Worm (Caenorhabditis elegans) whole organism, midembryonic: Measurements from ENCODE around the gene Y59A8B.12.

Experiments used
- T22C8.4 ChIP-seq: fragments of 200-800 bp; sonication (Bioruptor generic); IDR thresholded peaks from 2 replicates; pipeline ENCODE4 v1.3.6; 2022; ENCODE audit warnings: missing genetic modification characterization, missing compliant biosample characterization
- cog-1 ChIP-seq: sonication (generic microtip); optimal IDR thresholded peaks from 2 replicates; lab custom pipeline; 2016; ENCODE audit warnings: missing genetic modification characterization, missing compliant biosample characterization
- flt-1 ChIP-seq: fragments of 200-800 bp; sonication (Bioruptor generic); IDR thresholded peaks from 2 replicates; pipeline ENCODE4 v1.3.6; 2022; ENCODE audit warnings: missing genetic modification characterization, missing compliant biosample characterization
- klf-2 ChIP-seq: fragments of 200-800 bp; sonication (Bioruptor generic); conservative IDR thresholded peaks from 2 replicates; pipeline ENCODE4 v1.3.6; 2022; ENCODE audit warnings: missing genetic modification reagents, missing genetic modification characterization, missing compliant biosample characterization
- med-1 ChIP-seq: sonication (generic microtip); optimal IDR thresholded peaks from 2 replicates; lab custom pipeline; 2017; ENCODE audit warnings: missing genetic modification characterization, mild to moderate bottlenecking, missing compliant biosample characterization, antibody characterized with exemption, missing genetic modification reagents; ENCODE audit not compliant: insufficient read depth
- ref-1 ChIP-seq: fragments of 200-800 bp; sonication (Bioruptor generic); conservative IDR thresholded peaks from 2 replicates; pipeline ENCODE4 v1.3.6; 2022; ENCODE audit warnings: missing genetic modification reagents, missing genetic modification characterization, missing compliant biosample characterization
- tab-1 ChIP-seq: fragments of 200-800 bp; sonication (Bioruptor generic); IDR thresholded peaks from 2 replicates; pipeline ENCODE4 v1.3.6; 2022; ENCODE audit warnings: missing genetic modification characterization, missing compliant biosample characterization
- ztf-23 ChIP-seq: fragments of 200-800 bp; sonication (Bioruptor generic); IDR thresholded peaks from 2 replicates; pipeline ENCODE4 v1.3.6; 2022; ENCODE audit warnings: missing genetic modification reagents, missing genetic modification characterization, missing compliant biosample characterization
- ztf-29 ChIP-seq: fragments of 200-800 bp; sonication (Bioruptor generic); IDR thresholded peaks from 2 replicates; pipeline ENCODE4 v1.3.6; 2022; ENCODE audit warnings: missing genetic modification reagents, missing genetic modification characterization, missing compliant biosample characterization

The Y59A8B.12 gene

DNA sequence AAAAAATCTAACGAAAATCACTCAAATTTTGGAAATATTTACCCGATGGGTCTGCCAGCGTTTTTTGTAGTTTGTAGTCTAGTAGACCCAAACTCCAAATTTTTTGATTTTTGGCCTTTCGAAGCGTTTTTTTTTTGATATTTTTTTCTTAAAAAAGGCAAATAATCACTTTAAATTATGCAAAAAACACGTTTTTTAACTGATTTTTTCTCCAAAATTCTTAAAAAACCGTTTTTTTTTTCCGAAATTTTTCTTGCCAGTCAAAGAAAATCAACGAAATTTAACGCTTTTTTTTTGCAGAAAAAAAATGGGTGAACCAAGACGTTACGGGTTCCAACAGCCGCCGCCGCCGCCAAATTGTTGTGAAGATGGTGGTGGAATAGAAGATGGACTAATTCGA is 21.9 kb upstream of the Y59A8B.12 start, which contains the start of gene Y37H2A.1:
TSS of gene Y37H2A.1 (plus strand) at position 301 of the 400 bp plus-strand sequence.
- no peak for TF ChIP-seq med-1 (GFP tag; lab: Kevin White, UChicago)
- no peak for TF ChIP-seq cog-1 (tag; lab: Kevin White, UChicago)
- TF ChIP-seq T22C8.4 (GFP tag; lab: Robert Waterston, UW) = no peak
- no peak for TF ChIP-seq ref-1 (GFP tag; lab: Robert Waterston, UW)
- no peak for TF ChIP-seq tab-1 (GFP tag; lab: Robert Waterston, UW)

DNA sequence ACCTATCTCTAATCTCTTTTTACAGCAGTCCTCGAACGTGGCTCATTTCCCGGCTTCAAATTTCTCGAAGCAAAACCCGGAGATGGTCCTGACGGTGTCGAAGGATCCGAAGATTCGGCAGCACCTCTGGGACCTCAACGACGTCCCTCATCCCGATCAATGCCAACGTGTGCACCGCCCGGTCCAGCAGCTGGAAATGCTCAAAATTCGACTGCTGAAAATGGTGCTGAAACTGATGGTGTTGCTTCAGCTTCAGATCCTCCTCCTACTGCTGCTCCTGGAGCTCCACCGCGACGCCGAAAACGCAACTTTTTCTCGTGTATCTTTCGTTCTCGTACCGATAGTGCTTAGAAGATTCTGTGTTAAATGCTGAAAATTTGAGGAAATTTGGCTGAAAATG is 20.0 kb upstream of the Y59A8B.12 start:
- TF ChIP-seq ztf-23 (GFP tag; lab: Robert Waterston, UW) (no peak), tab-1 (GFP tag; lab: Robert Waterston, UW) (no peak), flt-1 (GFP tag; lab: Robert Waterston, UW) (no peak), ref-1 (GFP tag; lab: Robert Waterston, UW) (no peak), ztf-29 (no peak), T22C8.4 (GFP tag; lab: Robert Waterston, UW) (no peak), klf-2 (no peak), med-1 (GFP tag; lab: Kevin White, UChicago) (no peak), cog-1 (tag; lab: Kevin White, UChicago) (no peak)

DNA sequence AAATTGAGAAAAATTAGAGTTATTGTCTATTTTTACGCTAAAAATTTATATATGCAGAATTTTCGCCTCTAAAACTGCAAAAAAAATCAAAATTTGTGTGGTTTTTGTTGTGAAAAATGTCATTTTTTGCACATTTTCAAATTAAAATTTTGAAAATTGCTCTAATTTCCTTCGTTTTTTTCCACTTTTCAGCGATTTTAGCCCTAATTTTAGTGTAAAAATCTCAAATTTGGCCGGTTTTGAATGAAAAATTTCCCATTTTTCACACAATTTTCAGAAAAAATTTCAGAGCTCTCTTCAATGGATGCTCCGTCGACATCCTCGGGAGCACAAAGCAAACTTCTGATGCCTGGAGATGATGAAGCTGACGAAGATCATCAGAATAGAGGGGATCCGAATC is 12.4 kb upstream of the Y59A8B.12 start, which contains the start of gene par-4:
TSS of gene par-4 (plus strand) at position 301 of the 400 bp plus-strand sequence.
- TF ChIP-seq cog-1 (tag; lab: Kevin White, UChicago) (no peak), T22C8.4 (GFP tag; lab: Robert Waterston, UW) (no peak), ztf-29 (no peak), klf-2 (no peak), flt-1 (GFP tag; lab: Robert Waterston, UW) (no peak), ztf-23 (GFP tag; lab: Robert Waterston, UW) (no peak), ref-1 (GFP tag; lab: Robert Waterston, UW) (no peak), med-1 (GFP tag; lab: Kevin White, UChicago) (no peak), tab-1 (GFP tag; lab: Robert Waterston, UW) (no peak)

DNA sequence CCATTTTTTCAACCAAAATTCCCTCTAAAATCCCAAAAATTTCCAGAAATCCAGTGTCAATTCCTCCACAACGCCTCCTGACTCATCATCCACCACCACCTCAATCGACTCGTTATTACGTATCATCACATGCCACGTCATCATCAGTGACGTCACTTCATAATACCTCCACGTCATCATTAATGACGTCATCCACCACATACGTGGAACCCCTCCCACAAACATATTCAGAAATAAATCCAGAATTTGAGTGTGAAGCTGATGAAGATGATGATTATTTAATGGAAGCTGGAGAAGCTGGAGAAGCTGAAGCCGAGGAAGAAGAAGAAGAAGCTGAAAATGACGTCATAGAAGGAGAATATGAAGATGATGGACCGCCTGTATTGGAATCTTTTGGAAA is 7.9 kb upstream of the Y59A8B.12 start:
- TF ChIP-seq tab-1 (GFP tag; lab: Robert Waterston, UW) (no peak), ztf-23 (GFP tag; lab: Robert Waterston, UW) (no peak)

DNA sequence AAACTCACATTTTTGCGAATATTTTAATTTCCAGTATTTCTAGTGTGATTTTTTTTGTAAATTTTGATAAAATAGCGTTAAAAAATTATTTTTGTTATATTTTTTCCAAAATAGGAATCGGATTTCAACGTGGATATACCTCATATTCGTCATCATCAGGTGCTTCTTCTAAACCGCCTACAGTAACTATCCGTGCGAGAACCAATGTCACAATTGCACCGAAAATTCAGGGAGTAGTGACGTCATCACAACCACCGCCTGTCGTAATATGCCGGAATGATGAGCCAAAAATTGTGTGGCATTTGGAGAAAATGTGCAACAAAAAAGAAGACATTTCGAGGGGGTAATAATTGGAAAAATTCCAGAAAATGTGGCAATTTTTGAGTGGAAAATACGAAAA is 5.2 kb upstream of the Y59A8B.12 start:
- TF ChIP-seq tab-1 (GFP tag; lab: Robert Waterston, UW) = no peak
- TF ChIP-seq ref-1 (GFP tag; lab: Robert Waterston, UW) = no peak
- no peak for TF ChIP-seq med-1 (GFP tag; lab: Kevin White, UChicago)
- TF ChIP-seq klf-2 = no peak
- TF ChIP-seq cog-1 (tag; lab: Kevin White, UChicago) = no peak
- TF ChIP-seq ztf-23 (GFP tag; lab: Robert Waterston, UW) = no peak
- TF ChIP-seq ztf-29 = no peak
- no peak for TF ChIP-seq T22C8.4 (GFP tag; lab: Robert Waterston, UW)
- TF ChIP-seq flt-1 (GFP tag; lab: Robert Waterston, UW) = no peak

DNA sequence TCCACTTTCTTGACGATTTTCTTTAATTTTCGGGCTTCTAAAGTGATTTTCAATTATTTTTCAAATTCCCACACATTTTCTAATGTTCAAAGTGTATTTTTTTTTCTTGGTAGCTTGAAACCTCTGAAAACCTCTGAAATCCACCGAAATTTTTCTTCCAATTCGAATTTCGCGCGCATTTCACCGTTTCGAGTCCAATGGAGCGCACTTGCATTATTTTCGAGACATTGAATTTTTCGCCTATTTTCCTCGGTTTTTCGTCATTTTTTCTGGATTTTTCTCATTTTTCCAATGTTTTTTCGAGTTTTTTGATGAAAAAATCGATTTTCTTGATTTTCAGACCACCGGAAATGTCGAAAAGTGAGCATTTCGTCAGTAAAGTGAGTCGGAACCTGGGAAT is 759 bp upstream of the Y59A8B.12 start, which contains the start of gene slr-2:
TSS of gene slr-2 (plus strand) at position 341 of the 400 bp plus-strand sequence.
- TF ChIP-seq med-1 (GFP tag; lab: Kevin White, UChicago) (no peak), klf-2 (no peak), tab-1 (GFP tag; lab: Robert Waterston, UW) (no peak), T22C8.4 (GFP tag; lab: Robert Waterston, UW) (no peak), ztf-29 (no peak), ztf-23 (GFP tag; lab: Robert Waterston, UW) (no peak)

DNA sequence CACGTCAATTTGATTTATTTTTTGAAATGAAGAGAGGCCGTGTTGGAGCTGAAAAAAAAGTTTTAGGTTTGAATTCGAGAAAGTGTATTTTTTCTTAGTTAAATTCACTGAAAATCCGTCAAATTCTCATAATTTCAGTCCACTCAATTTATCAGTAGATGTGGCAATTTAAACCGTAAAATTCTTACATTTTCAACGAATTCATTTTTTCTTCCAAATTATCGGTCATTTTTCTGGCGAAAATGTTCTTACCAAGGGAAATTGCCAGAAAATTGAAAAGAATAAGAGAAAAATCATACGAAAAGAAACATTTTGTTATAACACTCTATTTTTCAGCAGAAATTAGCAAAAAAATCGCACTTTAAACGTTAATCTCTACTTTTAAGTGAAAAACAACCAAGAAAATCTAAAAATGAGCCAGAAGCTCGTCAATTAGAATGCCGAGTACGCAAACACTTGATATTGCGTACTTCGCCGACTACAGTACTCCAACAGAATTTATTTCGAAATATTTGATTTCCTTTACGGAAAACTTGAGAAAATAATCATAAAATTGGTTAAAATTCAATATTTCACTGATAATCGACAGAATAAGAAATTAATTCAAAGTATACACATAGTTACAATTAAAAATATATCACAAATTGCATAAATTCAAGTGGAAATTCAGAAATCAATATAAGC is 732 bp downstream of the Y59A8B.12 start, which contains the start of gene fbxa-106:
TSS of gene fbxa-106 (minus strand) at position 51 of the 684 bp plus-strand sequence.
- TF ChIP-seq tab-1 (GFP tag; lab: Robert Waterston, UW) (no peak), T22C8.4 (GFP tag; lab: Robert Waterston, UW) (no peak), med-1 (GFP tag; lab: Kevin White, UChicago) (no peak), klf-2 (no peak), ztf-23 (GFP tag; lab: Robert Waterston, UW) (no peak), flt-1 (GFP tag; lab: Robert Waterston, UW) (no peak), ztf-29 (no peak), ref-1 (GFP tag; lab: Robert Waterston, UW) (no peak), cog-1 (tag; lab: Kevin White, UChicago) (no peak)

DNA sequence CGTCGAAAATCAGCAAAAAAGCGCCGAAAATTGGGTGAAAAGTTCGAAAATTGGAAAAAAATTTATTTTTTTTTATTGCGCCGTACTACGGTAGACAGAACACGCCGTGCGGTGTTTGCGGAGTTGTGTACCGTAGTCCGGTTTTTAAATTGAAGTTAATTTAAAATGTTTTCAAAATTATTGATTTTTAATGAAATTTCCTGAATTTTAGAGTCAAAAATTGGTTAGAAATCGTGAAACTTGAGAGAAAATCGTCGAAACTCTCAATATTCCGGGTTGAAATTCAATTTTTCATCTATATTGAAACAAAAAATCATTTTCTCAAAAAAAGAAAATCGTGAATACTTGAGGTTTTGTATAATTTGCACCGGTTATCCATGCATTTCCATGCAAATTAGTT is 4.2 kb downstream of the Y59A8B.12 start, which contains the start of gene nova-1:
TSS of gene nova-1 (minus strand) at position 101 of the 400 bp plus-strand sequence.
- TF ChIP-seq ztf-23 (GFP tag; lab: Robert Waterston, UW) = no peak
- no peak for TF ChIP-seq cog-1 (tag; lab: Kevin White, UChicago)
- TF ChIP-seq ztf-29 = no peak
- TF ChIP-seq tab-1 (GFP tag; lab: Robert Waterston, UW) = no peak
- TF ChIP-seq flt-1 (GFP tag; lab: Robert Waterston, UW) = no peak

DNA sequence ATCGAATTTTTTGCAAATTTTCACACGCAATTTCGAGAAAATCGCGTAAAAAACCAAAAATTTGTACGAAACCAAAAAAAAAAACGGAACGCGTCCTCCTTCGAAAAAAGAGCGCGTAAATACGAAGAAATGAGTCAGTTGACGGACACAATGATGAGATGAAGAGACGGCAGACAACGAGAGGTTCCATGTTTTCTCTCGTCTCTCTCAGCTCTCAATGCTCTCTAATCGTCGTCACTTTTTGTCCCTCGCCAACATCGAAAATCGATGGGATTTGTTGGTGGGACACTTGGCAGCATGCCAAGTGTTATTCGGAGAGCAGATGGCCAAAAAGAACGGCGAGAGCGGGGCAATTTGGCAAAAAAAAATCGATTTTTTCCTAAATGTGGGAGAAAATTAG is 6.9 kb downstream of the Y59A8B.12 start:
- TF ChIP-seq cog-1 (tag; lab: Kevin White, UChicago) (peak; percentile 47), med-1 (GFP tag; lab: Kevin White, UChicago) (no peak), T22C8.4 (GFP tag; lab: Robert Waterston, UW) (peak; percentile 92)

DNA sequence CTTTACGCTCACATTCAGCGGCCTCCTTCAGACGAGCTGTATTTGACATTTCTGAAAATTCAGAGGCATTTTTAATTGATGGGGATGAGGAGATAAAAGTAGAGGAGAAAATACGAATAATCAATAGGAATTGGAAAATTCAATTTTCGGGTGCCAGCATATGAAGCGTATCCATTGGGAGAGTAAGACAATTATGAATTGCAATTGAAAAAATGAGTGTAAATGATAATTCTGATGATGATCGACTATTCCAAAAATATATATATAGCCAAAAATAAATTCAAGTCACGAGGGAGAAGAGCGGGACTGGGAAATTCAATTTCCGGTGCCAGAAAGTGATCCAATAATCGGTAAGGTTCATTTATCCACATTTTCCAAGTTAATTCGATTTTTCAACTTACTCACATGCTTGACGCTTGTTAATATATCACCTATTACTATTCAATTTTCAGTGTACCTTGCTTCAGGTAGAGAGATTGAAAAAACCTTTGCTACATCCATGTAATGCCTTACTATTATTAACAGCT is 19.7 kb downstream of the Y59A8B.12 start, which contains the start of gene Y59A8B.8:
TSS of gene Y59A8B.8 (minus strand) at position 51 of the 527 bp plus-strand sequence.
- no peak for TF ChIP-seq cog-1 (tag; lab: Kevin White, UChicago)
- TF ChIP-seq ztf-29 = no peak
- TF ChIP-seq klf-2 = no peak
- no peak for TF ChIP-seq ref-1 (GFP tag; lab: Robert Waterston, UW)
- no peak for TF ChIP-seq med-1 (GFP tag; lab: Kevin White, UChicago)
- TF ChIP-seq tab-1 (GFP tag; lab: Robert Waterston, UW) = no peak
- no peak for TF ChIP-seq T22C8.4 (GFP tag; lab: Robert Waterston, UW)
- no peak for TF ChIP-seq flt-1 (GFP tag; lab: Robert Waterston, UW)
- no peak for TF ChIP-seq ztf-23 (GFP tag; lab: Robert Waterston, UW)
